Fruit fly (Drosophila melanogaster) Kc167 (cell line): ENCODE measurements around the gene Notum.

Experiments
- Myc ChIP-seq: fragments of >200 bp; optimal IDR thresholded peaks from 2 replicates; lab custom pipeline; 2017; ENCODE audit warnings: missing external identifiers
- Sin3A ChIP-seq: fragments of >200 bp; optimal IDR thresholded peaks from 2 replicates; lab custom pipeline; 2018; ENCODE audit warnings: missing external identifiers
- h ChIP-seq: fragments of >200 bp; optimal IDR thresholded peaks from 3 replicates; lab custom pipeline; 2018; ENCODE audit warnings: missing external identifiers
- insv ChIP-seq: fragments of >200 bp; optimal IDR thresholded peaks from 3 replicates; lab custom pipeline; 2018; ENCODE audit warnings: missing external identifiers
- psq ChIP-seq: fragments of >200 bp; optimal IDR thresholded peaks from 2 replicates; lab custom pipeline; 2017; ENCODE audit warnings: missing external identifiers
- ttk ChIP-seq: sonication (Bioruptor generic); optimal IDR thresholded peaks from 2 replicates; lab custom pipeline; 2017; ENCODE audit warnings: missing external identifiers

The Notum gene

dm6 chr3L:16025020-16025680 lies 1.9 kb downstream of the Notum start:
- no peak for TF ChIP-seq ttk
- TF ChIP-seq Myc: no peak
- TF ChIP-seq h (lab: Kevin White, UChicago): no peak
- TF ChIP-seq Sin3A (lab: Kevin White, UChicago): no peak
- TF ChIP-seq insv (lab: Kevin White, UChicago): no peak
- no peak for TF ChIP-seq psq (lab: Kevin White, UChicago)

- TF ChIP-seq Myc (no peak), ttk (no peak), insv (lab: Kevin White, UChicago) (no peak), psq (lab: Kevin White, UChicago) (no peak), h (lab: Kevin White, UChicago) (no peak)
Observed at dm6 chr3L:16026065-16026789, 2.9 kb downstream of the Notum start.

- no peak for TF ChIP-seq h (lab: Kevin White, UChicago)
- TF ChIP-seq ttk: no peak
- TF ChIP-seq insv (lab: Kevin White, UChicago): no peak
- TF ChIP-seq psq (lab: Kevin White, UChicago): no peak
- TF ChIP-seq Myc: no peak
- no peak for TF ChIP-seq Sin3A (lab: Kevin White, UChicago)
Observed at dm6 chr3L:16027163-16027633, 3.9 kb downstream of the Notum start.

dm6 chr3L:16028924-16029323 lies 5.6 kb downstream of the Notum start:
- TF ChIP-seq insv (lab: Kevin White, UChicago): no peak

- TF ChIP-seq psq (lab: Kevin White, UChicago) (no peak), ttk (no peak), h (lab: Kevin White, UChicago) (no peak), Myc (no peak), Sin3A (lab: Kevin White, UChicago) (no peak), insv (lab: Kevin White, UChicago) (no peak)
Observed at dm6 chr3L:16033090-16033828, 10.0 kb downstream of the Notum start, which contains the start of the genes CG42717 and CG42716. TSS of gene CG42717 (minus strand) at chr3L:16033190. TSS of gene CG42716 (plus strand) at chr3L:16033778.

- TF ChIP-seq ttk (no peak), Myc (no peak), h (lab: Kevin White, UChicago) (no peak), Sin3A (lab: Kevin White, UChicago) (no peak), insv (lab: Kevin White, UChicago) (no peak), psq (lab: Kevin White, UChicago) (no peak)
Observed at dm6 chr3L:16034224-16034623, 10.9 kb downstream of the Notum start, which contains the start of gene CG42538. TSS of gene CG42538 (plus strand) at chr3L:16034524.

- TF ChIP-seq Sin3A (lab: Kevin White, UChicago) (no peak), insv (lab: Kevin White, UChicago) (no peak), Myc (no peak), psq (lab: Kevin White, UChicago) (no peak), h (lab: Kevin White, UChicago) (no peak), ttk (no peak)
Observed at dm6 chr3L:16035185-16035584, 11.9 kb downstream of the Notum start, which contains the start of gene CG5895. TSS of gene CG5895 (plus strand) at chr3L:16035485.

dm6 chr3L:16037048-16037477 lies 13.8 kb downstream of the Notum start:
- no peak for TF ChIP-seq h (lab: Kevin White, UChicago)
- TF ChIP-seq Myc: no peak
- TF ChIP-seq insv (lab: Kevin White, UChicago): no peak
- TF ChIP-seq ttk: no peak
- TF ChIP-seq psq (lab: Kevin White, UChicago): no peak
- no peak for TF ChIP-seq Sin3A (lab: Kevin White, UChicago)

dm6 chr3L:16037690-16038332 lies 14.5 kb downstream of the Notum start:
- no peak for TF ChIP-seq h (lab: Kevin White, UChicago)
- TF ChIP-seq psq (lab: Kevin White, UChicago): no peak
- no peak for TF ChIP-seq Sin3A (lab: Kevin White, UChicago)
- TF ChIP-seq Myc: no peak
- TF ChIP-seq ttk: no peak
- TF ChIP-seq insv (lab: Kevin White, UChicago): no peak

- TF ChIP-seq ttk: no peak
- TF ChIP-seq psq (lab: Kevin White, UChicago): no peak
Observed at dm6 chr3L:16039063-16039462, 15.8 kb downstream of the Notum start.

dm6 chr3L:16040389-16040788 lies 17.1 kb downstream of the Notum start:
- TF ChIP-seq h (lab: Kevin White, UChicago): no peak
- TF ChIP-seq ttk: no peak
